Worm (Caenorhabditis elegans) whole organism, young adult: Measurements from ENCODE around the gene T21B4.15.

Experiments used
- B0261.1 ChIP-seq: sonication (generic microtip); optimal IDR thresholded peaks from 2 replicates; lab custom pipeline; 2016; ENCODE audit warnings: mild to moderate bottlenecking, missing genetic modification characterization, moderate library complexity, missing compliant biosample characterization
- B0336.3 ChIP-seq: fragments of 200-800 bp; sonication (Bioruptor generic); IDR thresholded peaks from 2 replicates; pipeline ENCODE4 v1.3.6; 2022; ENCODE audit warnings: missing genetic modification characterization, missing compliant biosample characterization
- C06A6.2 ChIP-seq: fragments of 200-800 bp; sonication (Bioruptor generic); conservative IDR thresholded peaks from 2 replicates; pipeline ENCODE4 v1.3.6; 2022; ENCODE audit warnings: missing genetic modification characterization, missing compliant biosample characterization
- F33H1.4 ChIP-seq: fragments of 200-800 bp; sonication (Bioruptor generic); IDR thresholded peaks from 2 replicates; pipeline ENCODE4 v1.3.6; 2022; ENCODE audit warnings: missing genetic modification reagents, missing genetic modification characterization, missing compliant biosample characterization
- F37B4.10 ChIP-seq: fragments of 200-800 bp; sonication (Bioruptor generic); IDR thresholded peaks from 2 replicates; pipeline ENCODE4 v1.3.6; 2022; ENCODE audit warnings: missing genetic modification characterization, missing compliant biosample characterization
- F52B5.7 ChIP-seq: sonication (generic microtip); optimal IDR thresholded peaks from 2 replicates; lab custom pipeline; 2016; ENCODE audit warnings: mild to moderate bottlenecking, missing genetic modification characterization, missing compliant biosample characterization
- F57A8.1 ChIP-seq: fragments of 200-800 bp; sonication (Bioruptor generic); optimal IDR thresholded peaks from 2 replicates; lab custom pipeline; 2018; ENCODE audit warnings: mild to moderate bottlenecking, missing genetic modification characterization, moderate library complexity, missing compliant biosample characterization
- Y53G8AR.9 ChIP-seq: fragments of 200-800 bp; sonication (Bioruptor generic); conservative IDR thresholded peaks from 2 replicates; pipeline ENCODE4 v1.3.6; 2022; ENCODE audit warnings: missing genetic modification reagents, missing genetic modification characterization, missing compliant biosample characterization
- Y95B8A.8 ChIP-seq: fragments of 200-800 bp; sonication (Bioruptor generic); IDR thresholded peaks from 2 replicates; pipeline ENCODE4 v1.3.6; 2022; ENCODE audit warnings: missing genetic modification reagents, missing genetic modification characterization, missing compliant biosample characterization
- aptf-3 ChIP-seq: fragments of 200-800 bp; sonication (Bioruptor generic); IDR thresholded peaks from 2 replicates; pipeline ENCODE4 v1.3.6; 2022; ENCODE audit warnings: missing genetic modification characterization, missing compliant biosample characterization
- atf-7 ChIP-seq: sonication (generic microtip); optimal IDR thresholded peaks from 2 replicates; lab custom pipeline; 2017; ENCODE audit warnings: mild to moderate bottlenecking, missing genetic modification characterization, missing compliant biosample characterization
- athp-1 ChIP-seq: sonication (generic microtip); optimal IDR thresholded peaks from 2 replicates; lab custom pipeline; 2017; ENCODE audit warnings: mild to moderate bottlenecking, missing genetic modification characterization, missing compliant biosample characterization
- attf-3 ChIP-seq: fragments of 200-800 bp; sonication (Bioruptor generic); conservative IDR thresholded peaks from 2 replicates; pipeline ENCODE4 v1.3.6; 2022; ENCODE audit warnings: missing genetic modification reagents, missing genetic modification characterization, missing compliant biosample characterization
- cebp-1 ChIP-seq, 2 experiments: fragments of 200-800 bp in 1 of 2; sonication (Bioruptor generic) in 1 of 2; sonication (generic microtip) in 1 of 2; IDR thresholded peaks in 1 of 2; optimal IDR thresholded peaks in 1 of 2; 2 replicates each; pipeline versions ENCODE4 v1.3.6 to Lab custom; 2017 to 2022; ENCODE audit warnings: missing compliant biosample characterization in 2 of 2, missing genetic modification characterization in 2 of 2, mild to moderate bottlenecking in 1 of 2, missing genetic modification reagents in 1 of 2, moderate library complexity in 1 of 2
- cebp-2 ChIP-seq: fragments of 200-800 bp; sonication (Bioruptor generic); IDR thresholded peaks from 2 replicates; pipeline ENCODE4 v1.3.6; 2022; ENCODE audit warnings: missing genetic modification characterization, missing compliant biosample characterization
- ceh-40 ChIP-seq: fragments of 200-800 bp; sonication (Bioruptor generic); IDR thresholded peaks from 2 replicates; pipeline ENCODE4 v1.3.6; 2022; ENCODE audit warnings: missing genetic modification characterization, missing compliant biosample characterization
- ceh-79 ChIP-seq: sonication (generic microtip); optimal IDR thresholded peaks from 2 replicates; lab custom pipeline; 2017; ENCODE audit warnings: mild to moderate bottlenecking, missing genetic modification characterization, missing compliant biosample characterization
- ceh-91 ChIP-seq: fragments of 200-800 bp; sonication (Bioruptor generic); IDR thresholded peaks from 2 replicates; pipeline ENCODE4 v1.3.6; 2022; ENCODE audit warnings: missing genetic modification reagents, missing genetic modification characterization, missing compliant biosample characterization
- chd-7 ChIP-seq: sonication (generic microtip); optimal IDR thresholded peaks from 2 replicates; lab custom pipeline; 2016; ENCODE audit warnings: mild to moderate bottlenecking, missing genetic modification characterization, moderate library complexity, missing compliant biosample characterization
- dox-1 ChIP-seq: fragments of 200-800 bp; sonication (Bioruptor generic); IDR thresholded peaks from 2 replicates; pipeline ENCODE4 v1.3.6; 2022; ENCODE audit warnings: missing genetic modification reagents, missing genetic modification characterization, missing compliant biosample characterization
- dpff-1 ChIP-seq: sonication (generic microtip); optimal IDR thresholded peaks from 2 replicates; lab custom pipeline; 2017; ENCODE audit warnings: mild to moderate bottlenecking, missing genetic modification characterization, missing compliant biosample characterization
- efl-1 ChIP-seq: fragments of 150-350 bp; optimal IDR thresholded peaks from 2 replicates; lab custom pipeline; 2014; ENCODE audit warnings: missing biosample characterization, missing genetic modification reagents, missing genetic modification characterization
- egrh-3 ChIP-seq: fragments of 200-800 bp; sonication (Bioruptor generic); IDR thresholded peaks from 2 replicates; pipeline ENCODE4 v1.3.6; 2022; ENCODE audit warnings: missing genetic modification reagents, missing genetic modification characterization, missing compliant biosample characterization
- hsf-1 ChIP-seq: fragments of 200-800 bp; sonication (Bioruptor generic); IDR thresholded peaks from 2 replicates; pipeline ENCODE4 v1.3.6; 2022; ENCODE audit warnings: missing genetic modification reagents, missing genetic modification characterization, missing compliant biosample characterization
- let-526 ChIP-seq: fragments of 200-800 bp; sonication (Bioruptor generic); IDR thresholded peaks from 2 replicates; pipeline ENCODE4 v1.3.6; 2022; ENCODE audit warnings: missing genetic modification reagents, missing genetic modification characterization, missing compliant biosample characterization
- lin-26 ChIP-seq: fragments of 200-800 bp; sonication (Bioruptor generic); IDR thresholded peaks from 2 replicates; pipeline ENCODE4 v1.3.6; 2022; ENCODE audit warnings: missing genetic modification reagents, missing genetic modification characterization, missing compliant biosample characterization
- lin-40 ChIP-seq: sonication (generic microtip); optimal IDR thresholded peaks from 2 replicates; lab custom pipeline; 2016; ENCODE audit warnings: missing genetic modification characterization, mild to moderate bottlenecking, missing compliant biosample characterization, missing genotype, missing genetic modification reagents
- lin-54 ChIP-seq: fragments of 200-800 bp; sonication (Bioruptor generic); optimal IDR thresholded peaks from 2 replicates; lab custom pipeline; 2018; ENCODE audit warnings: mild to moderate bottlenecking, missing genetic modification characterization, missing compliant biosample characterization
- lir-1 ChIP-seq: fragments of 200-800 bp; sonication (Bioruptor generic); conservative IDR thresholded peaks from 2 replicates; pipeline ENCODE4 v1.3.6; 2022; ENCODE audit warnings: missing genetic modification reagents, missing genetic modification characterization, missing compliant biosample characterization
- lsl-1 ChIP-seq: fragments of 200-800 bp; sonication (Bioruptor generic); optimal IDR thresholded peaks from 2 replicates; lab custom pipeline; 2018; ENCODE audit warnings: mild to moderate bottlenecking, missing genetic modification characterization, moderate library complexity, missing compliant biosample characterization
- madf-10 ChIP-seq: sonication (generic microtip); optimal IDR thresholded peaks from 2 replicates; lab custom pipeline; 2016; ENCODE audit warnings: mild to moderate bottlenecking, missing genetic modification characterization, missing compliant biosample characterization
- madf-3 ChIP-seq: fragments of 200-800 bp; sonication (Bioruptor generic); IDR thresholded peaks from 2 replicates; pipeline ENCODE4 v1.3.6; 2022; ENCODE audit warnings: missing genetic modification reagents, missing genetic modification characterization, missing compliant biosample characterization
- madf-8 ChIP-seq: fragments of 200-800 bp; sonication (Bioruptor generic); conservative IDR thresholded peaks from 2 replicates; pipeline ENCODE4 v1.3.6; 2022; ENCODE audit warnings: missing genetic modification reagents, missing genetic modification characterization, missing compliant biosample characterization
- mcd-1 ChIP-seq: fragments of 200-800 bp; sonication (Bioruptor generic); IDR thresholded peaks from 2 replicates; pipeline ENCODE4 v1.3.6; 2022; ENCODE audit warnings: missing genetic modification reagents, missing genetic modification characterization, missing compliant biosample characterization
- mxl-1 ChIP-seq: sonication (generic microtip); optimal IDR thresholded peaks from 2 replicates; lab custom pipeline; 2016; ENCODE audit warnings: missing genetic modification characterization, missing compliant biosample characterization
- nfya-2 ChIP-seq: fragments of 200-800 bp; sonication (Bioruptor generic); IDR thresholded peaks from 2 replicates; pipeline ENCODE4 v1.3.6; 2022; ENCODE audit warnings: missing genetic modification reagents, missing genetic modification characterization, missing compliant biosample characterization
- nhr-27 ChIP-seq: fragments of 200-800 bp; sonication (Bioruptor generic); optimal IDR thresholded peaks from 2 replicates; lab custom pipeline; 2018; ENCODE audit warnings: mild to moderate bottlenecking, missing genetic modification characterization, moderate library complexity, missing compliant biosample characterization
- nhr-90 ChIP-seq: sonication (generic microtip); optimal IDR thresholded peaks from 2 replicates; lab custom pipeline; 2016; ENCODE audit warnings: missing genotype, mild to moderate bottlenecking, missing genetic modification characterization, missing compliant biosample characterization
- rec-8 ChIP-seq, 2 experiments: sonication (generic microtip); optimal IDR thresholded peaks; 2 replicates each; lab custom pipeline; 2016; ENCODE audit warnings: mild to moderate bottlenecking in 2 of 2, missing genetic modification characterization in 2 of 2, missing genetic modification reagents in 2 of 2, missing genotype in 2 of 2, missing biosample characterization in 1 of 2, missing compliant biosample characterization in 1 of 2, moderate library complexity in 1 of 2
- rpc-1 ChIP-seq, 2 experiments: fragments of 150-350 bp in 1 of 2; sonication (generic microtip) in 1 of 2; optimal IDR thresholded peaks; 2 replicates each; lab custom pipeline; 2014 to 2018; ENCODE audit warnings: missing biosample characterization in 1 of 2, missing genetic modification characterization in 1 of 2, missing genetic modification reagents in 1 of 2, missing genotype in 1 of 2
- somi-1 ChIP-seq: fragments of 200-800 bp; sonication (Bioruptor generic); optimal IDR thresholded peaks from 2 replicates; lab custom pipeline; 2018; ENCODE audit warnings: mild to moderate bottlenecking, missing genetic modification characterization, missing compliant biosample characterization
- sptf-2 ChIP-seq: fragments of 200-800 bp; sonication (Bioruptor generic); optimal IDR thresholded peaks from 2 replicates; lab custom pipeline; 2018; ENCODE audit warnings: mild to moderate bottlenecking, missing genetic modification characterization, missing compliant biosample characterization
- tbp1 ChIP-seq: fragments of 200-800 bp; sonication (Bioruptor generic); optimal IDR thresholded peaks from 2 replicates; lab custom pipeline; 2018; ENCODE audit warnings: mild to moderate bottlenecking, missing genetic modification characterization, missing compliant biosample characterization
- tlf-1 ChIP-seq: fragments of 200-800 bp; sonication (Bioruptor generic); optimal IDR thresholded peaks from 2 replicates; lab custom pipeline; 2018; ENCODE audit warnings: mild to moderate bottlenecking, missing genetic modification characterization, missing compliant biosample characterization
- unc-130 ChIP-seq: sonication (generic microtip); optimal IDR thresholded peaks from 2 replicates; lab custom pipeline; 2016; ENCODE audit warnings: missing genetic modification reagents, missing genetic modification characterization, missing compliant biosample characterization
- zim-3 ChIP-seq: sonication (generic microtip); optimal IDR thresholded peaks from 2 replicates; lab custom pipeline; 2017; ENCODE audit warnings: mild to moderate bottlenecking, missing genetic modification characterization, moderate library complexity, missing compliant biosample characterization
- ztf-28 ChIP-seq: fragments of 200-800 bp; sonication (Bioruptor generic); IDR thresholded peaks from 2 replicates; pipeline ENCODE4 v1.3.6; 2022; ENCODE audit warnings: missing genetic modification reagents, missing genetic modification characterization, missing compliant biosample characterization

The T21B4.15 gene

ce11 chrII:12494556-12495131, 4.6 kb downstream of the T21B4.15 start, which contains the start of gene col-85 (continued):
- peak; percentile 75 for TF ChIP-seq B0336.3 (GFP tag; lab: Robert Waterston, UW)
- TF ChIP-seq unc-130 = peak; percentile 62
- TF ChIP-seq lin-54 (GFP tag; lab: Kevin White, UChicago) = peak; percentile 78
- TF ChIP-seq mxl-1 (tag; lab: Kevin White, UChicago) = peak; percentile 88
- TF ChIP-seq ceh-40 (GFP tag; lab: Robert Waterston, UW) = peak; percentile 82
- TF ChIP-seq F57A8.1 (GFP tag; lab: Kevin White, UChicago) = peak; percentile 43
- 0 out of 2 replicates have a peak, but pooled peaks have one; percentile 41 for TF ChIP-seq nfya-2 (GFP tag; lab: Robert Waterston, UW)
- TF ChIP-seq B0261.1 = peak; percentile 99
- TF ChIP-seq tlf-1 (GFP tag; lab: Kevin White, UChicago) = peak; percentile 57
- TF ChIP-seq sptf-2 = peak; percentile 42
- TF ChIP-seq Y53G8AR.9 (GFP tag; lab: Robert Waterston, UW) = peak; percentile 79
- peak; percentile 95 for TF ChIP-seq tbp1
- TF ChIP-seq zim-3 (tag; lab: Kevin White, UChicago) = peak; percentile 79
- peak; percentile 43 for TF ChIP-seq ceh-91 (GFP tag; lab: Robert Waterston, UW)
- no peak for TF ChIP-seq lin-40
- peak; percentile 79 for TF ChIP-seq somi-1 (GFP tag; lab: Kevin White, UChicago)
- TF ChIP-seq aptf-3 (GFP tag; lab: Robert Waterston, UW) = no peak
- peak; percentile 77; the same call in 1 of the 2 replicates for TF ChIP-seq madf-3 (GFP tag; lab: Robert Waterston, UW)
- peak; percentile 23 for TF ChIP-seq ceh-79 (tag; lab: Kevin White, UChicago)
- peak; percentile 94 for TF ChIP-seq nhr-90 (tag; lab: Kevin White, UChicago)
- 0 out of 2 replicates have a peak, but pooled peaks have one; percentile 65 for TF ChIP-seq Y95B8A.8 (GFP tag; lab: Robert Waterston, UW)
- TF ChIP-seq lin-26 (GFP tag; lab: Robert Waterston, UW) = peak; percentile 98
- peak; percentile 67 for TF ChIP-seq atf-7
- TF ChIP-seq nhr-27 (tag; lab: Kevin White, UChicago) = peak; percentile 72
- TF ChIP-seq hsf-1 (GFP tag; lab: Robert Waterston, UW) = peak; percentile 52; the same call in 1 of the 2 replicates
- peak; percentile 87 for TF ChIP-seq chd-7
- TF ChIP-seq mcd-1 (GFP tag; lab: Robert Waterston, UW) = peak; percentile 86
- peak; percentile 76 to 91 for TF ChIP-seq rec-8 (tag; optimal IDR thresholded peaks at IDR 0.05; lab: Kevin White, UChicago)
- peak; percentile 63 for TF ChIP-seq F52B5.7 (tag; lab: Kevin White, UChicago)
- peak; percentile 53 for TF ChIP-seq F33H1.4 (GFP tag; lab: Robert Waterston, UW)
- no peak for TF ChIP-seq egrh-3
- TF ChIP-seq madf-10 (tag; lab: Kevin White, UChicago) = peak; percentile 84
- no peak for TF ChIP-seq cebp-1 (GFP tag; IDR thresholded peaks at IDR 0.05; lab: Robert Waterston, UW)
- TF ChIP-seq cebp-1 (tag; optimal IDR thresholded peaks at IDR 0.05; lab: Kevin White, UChicago) = peak; percentile 81
- peak; percentile 60 for TF ChIP-seq athp-1 (tag; lab: Kevin White, UChicago)
- 0 out of 2 replicates have a peak, but pooled peaks have one; percentile 35 for TF ChIP-seq C06A6.2 (GFP tag; lab: Robert Waterston, UW)
- TF ChIP-seq lsl-1 (GFP tag; lab: Kevin White, UChicago) = peak; percentile 53
- no peak for TF ChIP-seq dpff-1 (tag; lab: Kevin White, UChicago)
- peak; percentile 77; the same call in 1 of the 2 replicates for TF ChIP-seq cebp-2 (GFP tag; lab: Robert Waterston, UW)
- peak; percentile 97 for TF ChIP-seq rpc-1 (optimal IDR thresholded peaks at IDR 0.05; lab: Kevin White, UChicago)
- TF ChIP-seq rpc-1 (tag; optimal IDR thresholded peaks at IDR 0.05; lab: Kevin White, UChicago) = peak; percentile 93
- peak; percentile 95 for TF ChIP-seq dox-1 (GFP tag; lab: Robert Waterston, UW)
- TF ChIP-seq ztf-28 (GFP tag; lab: Robert Waterston, UW) = peak; percentile 81
- TF ChIP-seq F37B4.10 (GFP tag; lab: Robert Waterston, UW) = 0 out of 2 replicates have a peak, but pooled peaks have one; percentile 86
- TF ChIP-seq lir-1 (GFP tag; lab: Robert Waterston, UW) = peak; percentile 58
- TF ChIP-seq attf-3 (GFP tag; lab: Robert Waterston, UW) = peak; percentile 77
- no peak; the same call in 1 of the 2 replicates for TF ChIP-seq madf-8 (GFP tag; lab: Robert Waterston, UW)
- 0 out of 2 replicates have a peak, but pooled peaks have one; percentile 35 for TF ChIP-seq let-526 (GFP tag; lab: Robert Waterston, UW)
- peak; percentile 26 for TF ChIP-seq efl-1 (GFP tag; lab: Kevin White, UChicago)
